Worm (Caenorhabditis elegans) whole organism, early embryonic: ENCODE measurements around the gene W08F4.10.

Experiments used
- B0310.2 ChIP-seq: sonication (generic microtip); optimal IDR thresholded peaks from 2 replicates; lab custom pipeline; 2016; ENCODE audit warnings: mild to moderate bottlenecking, missing genetic modification characterization, missing compliant biosample characterization
- F13C5.2 ChIP-seq: sonication (generic microtip); optimal IDR thresholded peaks from 2 replicates; lab custom pipeline; 2017; ENCODE audit warnings: mild to moderate bottlenecking, missing genetic modification characterization, inconsistent platforms, missing compliant biosample characterization
- aly-1 ChIP-seq: sonication (generic microtip); optimal IDR thresholded peaks from 2 replicates; lab custom pipeline; 2016; ENCODE audit warnings: missing genetic modification characterization, missing compliant biosample characterization
- ama-1 ChIP-seq: fragments of 150-350 bp; optimal IDR thresholded peaks from 2 replicates; lab custom pipeline; 2014
- ceh-13 ChIP-seq: fragments of 200-800 bp; sonication (Bioruptor generic); optimal IDR thresholded peaks from 2 replicates; lab custom pipeline; 2018; ENCODE audit warnings: mild to moderate bottlenecking, missing genetic modification characterization, missing compliant biosample characterization
- ceh-36 ChIP-seq: sonication (generic microtip); optimal IDR thresholded peaks from 2 replicates; lab custom pipeline; 2016; ENCODE audit warnings: missing genetic modification characterization, inconsistent platforms, missing compliant biosample characterization
- ets-7 ChIP-seq: sonication (generic microtip); optimal IDR thresholded peaks from 2 replicates; lab custom pipeline; 2016; ENCODE audit warnings: missing genotype, missing genetic modification characterization, missing compliant biosample characterization
- flt-1 ChIP-seq: fragments of 200-800 bp; sonication (Bioruptor generic); IDR thresholded peaks from 2 replicates; pipeline ENCODE4 v1.3.6; 2022; ENCODE audit warnings: missing genetic modification characterization, missing compliant biosample characterization
- hmbx-1 ChIP-seq: sonication (generic microtip); optimal IDR thresholded peaks from 2 replicates; lab custom pipeline; 2016; ENCODE audit warnings: mild to moderate bottlenecking, missing genetic modification characterization, missing compliant biosample characterization
- hmg-4 ChIP-seq: fragments of 200-800 bp; sonication (Bioruptor generic); optimal IDR thresholded peaks from 2 replicates; lab custom pipeline; 2018; ENCODE audit warnings: mild to moderate bottlenecking, missing genetic modification characterization, missing compliant biosample characterization
- hnd-1 ChIP-seq: sonication (generic microtip); optimal IDR thresholded peaks from 2 replicates; lab custom pipeline; 2016; ENCODE audit warnings: missing genetic modification characterization, missing compliant biosample characterization
- pes-1 ChIP-seq: fragments of 200-800 bp; sonication (Bioruptor generic); IDR thresholded peaks from 2 replicates; pipeline ENCODE4 v1.3.6; 2022; ENCODE audit warnings: missing genetic modification reagents, missing genetic modification characterization, missing compliant biosample characterization
- scrt-1 ChIP-seq: fragments of 200-800 bp; sonication (Bioruptor generic); IDR thresholded peaks from 2 replicates; pipeline ENCODE4 v1.3.6; 2022; ENCODE audit warnings: missing genetic modification characterization, missing compliant biosample characterization
- sea-1 ChIP-seq: fragments of 200-800 bp; sonication (Bioruptor generic); conservative IDR thresholded peaks from 2 replicates; pipeline ENCODE4 v1.3.6; 2022; ENCODE audit warnings: missing genetic modification characterization, missing compliant biosample characterization
- tbx-11 ChIP-seq: fragments of 200-800 bp; sonication (Bioruptor generic); IDR thresholded peaks from 2 replicates; pipeline ENCODE4 v1.3.6; 2022; ENCODE audit warnings: missing genetic modification characterization, missing compliant biosample characterization
- tbx-37 ChIP-seq: fragments of 200-800 bp; sonication (Bioruptor generic); conservative IDR thresholded peaks from 2 replicates; pipeline ENCODE4 v1.3.6; 2022; ENCODE audit warnings: missing genetic modification reagents, missing genetic modification characterization, missing compliant biosample characterization
- tra-4 ChIP-seq: sonication (generic microtip); optimal IDR thresholded peaks from 2 replicates; lab custom pipeline; 2017; ENCODE audit warnings: missing genetic modification characterization, missing compliant biosample characterization

Gene W08F4.10

ce11 chrII:578803-579202, 12.2 kb downstream of the W08F4.10 start:
- TF ChIP-seq ceh-13 (GFP tag; lab: Kevin White, UChicago) (no peak), aly-1 (tag; lab: Kevin White, UChicago) (no peak), tbx-11 (GFP tag; lab: Robert Waterston, UW) (no peak), ceh-36 (tag; lab: Kevin White, UChicago) (no peak), tbx-37 (GFP tag; lab: Robert Waterston, UW) (no peak), ama-1 (no peak), scrt-1 (GFP tag; lab: Robert Waterston, UW) (no peak), hmg-4 (GFP tag; lab: Kevin White, UChicago) (no peak), flt-1 (GFP tag; lab: Robert Waterston, UW) (no peak), hmbx-1 (tag; lab: Kevin White, UChicago) (no peak), F13C5.2 (tag; lab: Kevin White, UChicago) (no peak), hnd-1 (tag; lab: Kevin White, UChicago) (no peak), pes-1 (no peak), ets-7 (tag; lab: Kevin White, UChicago) (no peak), tra-4 (no peak), B0310.2 (tag; lab: Kevin White, UChicago) (no peak), sea-1 (GFP tag; lab: Robert Waterston, UW) (no peak)

- TF ChIP-seq ceh-36 (tag; lab: Kevin White, UChicago): no peak
- TF ChIP-seq hnd-1 (tag; lab: Kevin White, UChicago): no peak
- TF ChIP-seq tra-4: no peak
- TF ChIP-seq flt-1 (GFP tag; lab: Robert Waterston, UW): no peak
- no peak for TF ChIP-seq scrt-1 (GFP tag; lab: Robert Waterston, UW)
Measured at ce11 chrII:577632-578031, 13.4 kb downstream of the W08F4.10 start, which contains the start of gene W08F4.7. TSS of gene W08F4.7 (minus strand) at chrII:577732.

- TF ChIP-seq hmg-4 (GFP tag; lab: Kevin White, UChicago) (no peak), scrt-1 (GFP tag; lab: Robert Waterston, UW) (no peak), ceh-36 (tag; lab: Kevin White, UChicago) (no peak), ets-7 (tag; lab: Kevin White, UChicago) (no peak), sea-1 (GFP tag; lab: Robert Waterston, UW) (no peak), pes-1 (no peak), F13C5.2 (tag; lab: Kevin White, UChicago) (no peak), tra-4 (no peak), B0310.2 (tag; lab: Kevin White, UChicago) (no peak), tbx-37 (GFP tag; lab: Robert Waterston, UW) (no peak), hmbx-1 (tag; lab: Kevin White, UChicago) (no peak), tbx-11 (GFP tag; lab: Robert Waterston, UW) (no peak), ceh-13 (GFP tag; lab: Kevin White, UChicago) (no peak), flt-1 (GFP tag; lab: Robert Waterston, UW) (no peak), aly-1 (tag; lab: Kevin White, UChicago) (no peak), ama-1 (no peak), hnd-1 (tag; lab: Kevin White, UChicago) (no peak)
Measured at ce11 chrII:574064-574463, 16.9 kb downstream of the W08F4.10 start.

- peak; percentile 37; the same call in 1 of the 2 replicates for TF ChIP-seq pes-1
- peak; percentile 88 for TF ChIP-seq ceh-36 (tag; lab: Kevin White, UChicago)
Measured at ce11 chrII:573580-573979, 17.4 kb downstream of the W08F4.10 start.

- TF ChIP-seq ceh-13 (GFP tag; lab: Kevin White, UChicago) (no peak), aly-1 (tag; lab: Kevin White, UChicago) (no peak), tbx-37 (GFP tag; lab: Robert Waterston, UW) (no peak), B0310.2 (tag; lab: Kevin White, UChicago) (no peak), flt-1 (GFP tag; lab: Robert Waterston, UW) (no peak), tbx-11 (GFP tag; lab: Robert Waterston, UW) (no peak), ceh-36 (tag; lab: Kevin White, UChicago) (no peak), tra-4 (no peak), ets-7 (tag; lab: Kevin White, UChicago) (no peak)
Measured at ce11 chrII:572010-572409, 19.0 kb downstream of the W08F4.10 start, which contains the start of gene mlt-8. TSS of gene mlt-8 (minus strand) at chrII:572110.

- no peak for TF ChIP-seq ceh-36 (tag; lab: Kevin White, UChicago)
- no peak for TF ChIP-seq tbx-11 (GFP tag; lab: Robert Waterston, UW)
- no peak for TF ChIP-seq hnd-1 (tag; lab: Kevin White, UChicago)
- no peak for TF ChIP-seq F13C5.2 (tag; lab: Kevin White, UChicago)
- no peak for TF ChIP-seq ama-1
- TF ChIP-seq ceh-13 (GFP tag; lab: Kevin White, UChicago): no peak
- no peak for TF ChIP-seq tbx-37 (GFP tag; lab: Robert Waterston, UW)
- TF ChIP-seq hmg-4 (GFP tag; lab: Kevin White, UChicago): no peak
- TF ChIP-seq sea-1 (GFP tag; lab: Robert Waterston, UW): no peak
- no peak for TF ChIP-seq flt-1 (GFP tag; lab: Robert Waterston, UW)
- no peak for TF ChIP-seq scrt-1 (GFP tag; lab: Robert Waterston, UW)
- TF ChIP-seq pes-1: no peak
- no peak for TF ChIP-seq hmbx-1 (tag; lab: Kevin White, UChicago)
- TF ChIP-seq aly-1 (tag; lab: Kevin White, UChicago): no peak
- TF ChIP-seq B0310.2 (tag; lab: Kevin White, UChicago): no peak
- TF ChIP-seq tra-4: no peak
Measured at ce11 chrII:568776-569175, 22.2 kb downstream of the W08F4.10 start, which contains the start of gene W08F4.5. TSS of gene W08F4.5 (minus strand) at chrII:568876.

- TF ChIP-seq tbx-11 (GFP tag; lab: Robert Waterston, UW) (no peak), hmbx-1 (tag; lab: Kevin White, UChicago) (no peak), hnd-1 (tag; lab: Kevin White, UChicago) (no peak), F13C5.2 (tag; lab: Kevin White, UChicago) (no peak), pes-1 (no peak), sea-1 (GFP tag; lab: Robert Waterston, UW) (no peak), ets-7 (tag; lab: Kevin White, UChicago) (no peak), ama-1 (no peak)
Measured at ce11 chrII:556185-556584, 34.8 kb downstream of the W08F4.10 start, which contains the start of the genes C09E8.1 and C09E8.6. TSS of gene C09E8.1 (plus strand) at chrII:556485. TSS of gene C09E8.6 (plus strand) at chrII:556497.
